Worm (Caenorhabditis elegans) whole organism, mixed stage, embryonic: ENCODE data around the gene ZK185.1.

ENCODE experiments used
- ceh-39 ChIP-seq: fragments of 150-350 bp; optimal IDR thresholded peaks from 2 replicates; lab custom pipeline; 2014; ENCODE audit warnings: missing biosample characterization, missing genetic modification characterization
- drap-1 ChIP-seq: fragments of 200-800 bp; sonication (Bioruptor generic); optimal IDR thresholded peaks from 3 replicates; lab custom pipeline; 2018; ENCODE audit warnings: mild to moderate bottlenecking, missing genetic modification characterization, missing compliant biosample characterization
- hlh-1 ChIP-seq: fragments of 150-350 bp; optimal IDR thresholded peaks from 2 replicates; lab custom pipeline; 2014; ENCODE audit warnings: missing biosample characterization, missing genetic modification reagents, missing genetic modification characterization
- mls-2 ChIP-seq: sonication (generic microtip); optimal IDR thresholded peaks from 2 replicates; lab custom pipeline; 2016; ENCODE audit warnings: mild to moderate bottlenecking, missing genetic modification characterization, moderate library complexity, missing compliant biosample characterization
- ztf-11 ChIP-seq: fragments of 150-350 bp; optimal IDR thresholded peaks from 2 replicates; lab custom pipeline; 2014; ENCODE audit warnings: missing biosample characterization, missing genetic modification characterization

ZK185.1 gene

DNA sequence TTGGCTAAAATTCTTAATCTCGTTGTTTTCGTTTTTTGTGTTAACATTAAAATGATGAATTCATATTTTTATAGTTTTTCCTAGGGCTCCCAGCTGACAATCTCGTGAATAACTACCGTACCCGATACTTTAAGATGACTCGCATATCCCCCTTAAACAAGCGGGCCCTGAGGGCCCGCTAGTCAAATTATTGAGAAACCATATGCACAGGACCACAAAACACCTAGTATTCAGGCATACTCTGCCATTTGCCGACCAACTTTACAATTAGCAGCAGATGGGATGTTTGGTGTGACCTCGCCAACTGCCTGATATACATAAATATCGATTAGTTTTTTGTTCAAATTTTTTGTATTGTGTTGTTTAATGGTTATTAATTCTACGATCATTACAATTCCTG is 48.5 kb downstream of the ZK185.1 start, which contains the start of gene F19C7.3:
Gene F19C7.3, plus strand, starts transcription at position 301 of the 400 bp plus-strand sequence.
- TF ChIP-seq ceh-39 (tag; lab: Kevin White, UChicago) (peak; percentile 23), mls-2 (tag; lab: Kevin White, UChicago) (no peak), hlh-1 (peak; percentile 41)

DNA sequence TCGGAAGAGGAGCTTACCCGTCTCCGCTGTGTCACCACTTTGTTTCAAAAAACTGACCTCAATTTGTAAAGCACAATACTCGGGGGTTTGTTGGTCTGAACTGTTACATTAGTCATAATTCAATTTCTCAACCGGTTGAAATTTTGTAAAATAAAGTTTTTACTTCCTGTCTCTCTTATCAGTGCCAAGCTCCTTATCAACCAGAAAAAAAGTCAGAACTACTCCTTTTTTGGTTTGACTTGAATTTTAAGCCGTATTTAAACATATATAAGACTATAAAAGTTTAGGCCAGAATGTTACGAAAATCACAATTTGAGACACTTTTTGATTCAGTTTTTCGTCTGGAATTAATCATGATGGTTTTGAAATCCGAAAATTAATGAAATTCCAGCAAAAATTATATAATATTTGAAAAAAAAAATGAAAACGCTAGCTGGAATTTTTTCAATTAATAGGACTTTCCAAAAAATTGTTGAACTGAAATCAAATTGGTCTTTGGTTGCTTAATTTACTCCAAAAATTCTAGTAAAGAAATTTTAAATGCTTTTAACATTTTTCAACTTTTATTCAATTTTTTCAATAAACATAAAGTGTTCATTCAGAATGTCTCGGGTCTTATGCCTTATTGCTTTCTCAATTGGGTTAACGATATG is 51.1 kb downstream of the ZK185.1 start, which contains the start of gene F19C7.2:
Gene F19C7.2, plus strand, starts transcription at position 603 of the 653 bp plus-strand sequence.
- no peak for TF ChIP-seq drap-1 (GFP tag; lab: Kevin White, UChicago)
- TF ChIP-seq ztf-11 (tag; lab: Kevin White, UChicago), result no peak
